Worm (Caenorhabditis elegans) whole organism, L1 larva: Measurements from ENCODE around the gene kin-29.

Experiments
- C04F5.9 ChIP-seq: sonication (generic microtip); optimal IDR thresholded peaks from 2 replicates; lab custom pipeline; 2016; ENCODE audit warnings: missing genetic modification characterization, missing compliant biosample characterization
- C16A3.4 ChIP-seq: fragments of 150-350 bp; optimal IDR thresholded peaks from 2 replicates; lab custom pipeline; 2014; ENCODE audit warnings: missing biosample characterization, missing genetic modification characterization
- F16B12.6 ChIP-seq: fragments of 150-350 bp; optimal IDR thresholded peaks from 2 replicates; lab custom pipeline; 2014; ENCODE audit warnings: missing biosample characterization, missing genetic modification characterization
- aha-1 ChIP-seq: fragments of 150-350 bp; optimal IDR thresholded peaks from 2 replicates; lab custom pipeline; 2014; ENCODE audit warnings: missing biosample characterization, missing genetic modification characterization
- alr-1 ChIP-seq: fragments of 200-800 bp; sonication (Bioruptor generic); optimal IDR thresholded peaks from 2 replicates; lab custom pipeline; 2018; ENCODE audit warnings: borderline replicate concordance, mild to moderate bottlenecking, missing genetic modification characterization, missing compliant biosample characterization
- aly-2 ChIP-seq: fragments of 150-350 bp; optimal IDR thresholded peaks from 2 replicates; lab custom pipeline; 2014; ENCODE audit warnings: missing biosample characterization, missing genetic modification characterization
- ama-1 ChIP-seq: fragments of 150-350 bp; optimal IDR thresholded peaks from 2 replicates; lab custom pipeline; 2014
- ceh-82 ChIP-seq, 3 experiments: fragments of 150-350 bp in 1 of 3; sonication (generic microtip) in 2 of 3; optimal IDR thresholded peaks; 2 replicates each; lab custom pipeline; 2014 to 2017; ENCODE audit warnings: missing biosample characterization in 3 of 3, missing genetic modification characterization in 3 of 3
- ceh-88 ChIP-seq: fragments of 200-800 bp; sonication (Bioruptor generic); IDR thresholded peaks from 2 replicates; pipeline ENCODE4 v1.3.6; 2022; ENCODE audit warnings: missing genetic modification characterization, missing compliant biosample characterization
- ceh-90 ChIP-seq: sonication (generic microtip); optimal IDR thresholded peaks from 2 replicates; lab custom pipeline; 2016; ENCODE audit warnings: missing genetic modification characterization, missing compliant biosample characterization
- dsc-1 ChIP-seq: sonication (generic microtip); optimal IDR thresholded peaks from 2 replicates; lab custom pipeline; 2016; ENCODE audit warnings: mild to moderate bottlenecking, missing genetic modification characterization, missing compliant biosample characterization
- efl-3 ChIP-seq: fragments of 200-800 bp; sonication (Bioruptor generic); optimal IDR thresholded peaks from 2 replicates; lab custom pipeline; 2018; ENCODE audit warnings: mild to moderate bottlenecking, missing genetic modification characterization, missing compliant biosample characterization
- egl-13 ChIP-seq: sonication (generic microtip); optimal IDR thresholded peaks from 2 replicates; lab custom pipeline; 2016; ENCODE audit warnings: missing genotype, missing genetic modification reagents, missing genetic modification characterization, missing compliant biosample characterization
- elt-3 ChIP-seq, 6 experiments: fragments of 150-350 bp in 1 of 6; sonication (generic microtip); optimal IDR thresholded peaks; 2 replicates each; lab custom pipeline; 2017 to 2018; ENCODE audit warnings: missing biosample characterization in 6 of 6, missing genetic modification characterization in 6 of 6, inconsistent platforms in 1 of 6
- ets-5 ChIP-seq: fragments of 200-800 bp; sonication (Bioruptor generic); IDR thresholded peaks from 2 replicates; pipeline ENCODE4 v1.3.6; 2022; ENCODE audit warnings: missing genetic modification characterization, missing compliant biosample characterization
- fkh-10 ChIP-seq: sonication (generic microtip); optimal IDR thresholded peaks from 2 replicates; lab custom pipeline; 2017; ENCODE audit warnings: missing biosample characterization, missing genetic modification reagents, missing genetic modification characterization
- fkh-8 ChIP-seq: sonication (generic microtip); optimal IDR thresholded peaks from 2 replicates; lab custom pipeline; 2016; ENCODE audit warnings: mild to moderate bottlenecking, missing genetic modification characterization, missing compliant biosample characterization
- fos-1 ChIP-seq: fragments of 150-350 bp; optimal IDR thresholded peaks from 2 replicates; lab custom pipeline; 2014; ENCODE audit warnings: missing biosample characterization, missing genetic modification characterization
- hlh-17 ChIP-seq: fragments of 200-800 bp; sonication (Bioruptor generic); optimal IDR thresholded peaks from 2 replicates; lab custom pipeline; 2018; ENCODE audit warnings: missing genetic modification characterization, mild to moderate bottlenecking, missing compliant biosample characterization, moderate library complexity, borderline replicate concordance
- hlh-4 ChIP-seq: sonication (generic microtip); optimal IDR thresholded peaks from 2 replicates; lab custom pipeline; 2016; ENCODE audit warnings: mild to moderate bottlenecking, missing genetic modification characterization, missing compliant biosample characterization
- hpl-2 ChIP-seq: fragments of 150-350 bp; optimal IDR thresholded peaks from 2 replicates; lab custom pipeline; 2014; ENCODE audit warnings: missing biosample characterization, missing genetic modification reagents, missing genetic modification characterization
- irx-1 ChIP-seq: sonication (generic microtip); optimal IDR thresholded peaks from 2 replicates; lab custom pipeline; 2016; ENCODE audit warnings: missing genetic modification characterization, missing compliant biosample characterization
- isw-1 ChIP-seq: fragments of 200-800 bp; sonication (Bioruptor generic); IDR thresholded peaks from 2 replicates; pipeline ENCODE4 v1.3.6; 2022; ENCODE audit warnings: missing genetic modification characterization, missing compliant biosample characterization
- lin-15B ChIP-seq: fragments of 150-350 bp; sonication (generic microtip); optimal IDR thresholded peaks from 3 replicates; lab custom pipeline; 2014; ENCODE audit warnings: missing biosample characterization, missing genetic modification characterization
- lin-35 ChIP-seq, 2 experiments: fragments of 150-350 bp; optimal IDR thresholded peaks; 2 replicates each; lab custom pipeline; 2014; ENCODE audit warnings: missing biosample characterization in 2 of 2, missing genetic modification characterization in 2 of 2, missing genetic modification reagents in 2 of 2
- lir-3 ChIP-seq: sonication (generic microtip); optimal IDR thresholded peaks from 2 replicates; lab custom pipeline; 2016; ENCODE audit warnings: mild to moderate bottlenecking, missing genetic modification characterization, moderate library complexity, missing compliant biosample characterization; ENCODE audit not compliant: poor library complexity
- mab-9 ChIP-seq: fragments of 200-800 bp; sonication (Bioruptor generic); IDR thresholded peaks from 2 replicates; pipeline ENCODE4 v1.3.6; 2022; ENCODE audit warnings: missing genetic modification reagents, missing genetic modification characterization, missing compliant biosample characterization
- mep-1 ChIP-seq: fragments of 150-350 bp; optimal IDR thresholded peaks from 2 replicates; lab custom pipeline; 2014; ENCODE audit warnings: missing biosample characterization, missing genetic modification characterization
- nhr-11 ChIP-seq: fragments of 150-350 bp; optimal IDR thresholded peaks from 2 replicates; lab custom pipeline; 2014; ENCODE audit warnings: missing biosample characterization, missing genetic modification characterization
- nhr-12 ChIP-seq: sonication (generic microtip); optimal IDR thresholded peaks from 2 replicates; lab custom pipeline; 2017; ENCODE audit warnings: missing biosample characterization, missing genetic modification characterization
- nhr-19 ChIP-seq: fragments of 200-800 bp; sonication (Bioruptor generic); conservative IDR thresholded peaks from 2 replicates; pipeline ENCODE4 v1.3.6; 2022; ENCODE audit warnings: missing genetic modification characterization, missing compliant biosample characterization
- nhr-20 ChIP-seq: sonication (generic microtip); optimal IDR thresholded peaks from 2 replicates; lab custom pipeline; 2016; ENCODE audit warnings: mild to moderate bottlenecking, missing genetic modification characterization, missing compliant biosample characterization
- nhr-28 ChIP-seq: fragments of 150-350 bp; optimal IDR thresholded peaks from 2 replicates; lab custom pipeline; 2014; ENCODE audit warnings: missing biosample characterization, missing genetic modification characterization
- nhr-47 ChIP-seq: sonication (generic microtip); optimal IDR thresholded peaks from 2 replicates; lab custom pipeline; 2016; ENCODE audit warnings: mild to moderate bottlenecking, missing genetic modification characterization, moderate library complexity, missing compliant biosample characterization
- nhr-76 ChIP-seq: sonication (generic microtip); optimal IDR thresholded peaks from 2 replicates; lab custom pipeline; 2017; ENCODE audit warnings: missing biosample characterization, missing genetic modification characterization
- nhr-77 ChIP-seq: fragments of 150-350 bp; optimal IDR thresholded peaks from 2 replicates; lab custom pipeline; 2014; ENCODE audit warnings: missing biosample characterization, missing genetic modification characterization
- nhr-84 ChIP-seq: sonication (generic microtip); optimal IDR thresholded peaks from 2 replicates; lab custom pipeline; 2017; ENCODE audit warnings: missing biosample characterization, missing genetic modification characterization
- nhr-90 ChIP-seq: sonication (generic microtip); optimal IDR thresholded peaks from 2 replicates; lab custom pipeline; 2016; ENCODE audit warnings: mild to moderate bottlenecking, missing genetic modification characterization, missing compliant biosample characterization; ENCODE audit not compliant: poor library complexity
- pag-3 ChIP-seq: sonication (generic microtip); optimal IDR thresholded peaks from 2 replicates; lab custom pipeline; 2017; ENCODE audit warnings: missing genetic modification characterization, mild to moderate bottlenecking, missing compliant biosample characterization, antibody characterized with exemption, borderline replicate concordance; ENCODE audit not compliant: insufficient read depth
- pax-3 ChIP-seq: fragments of 200-800 bp; sonication (Bioruptor generic); optimal IDR thresholded peaks from 2 replicates; lab custom pipeline; 2018; ENCODE audit warnings: mild to moderate bottlenecking, missing genetic modification characterization, moderate library complexity, missing compliant biosample characterization
- pqm-1 ChIP-seq: sonication (generic microtip); optimal IDR thresholded peaks from 3 replicates; lab custom pipeline; 2017; ENCODE audit warnings: missing biosample characterization, missing genetic modification characterization
- rnt-1 ChIP-seq: sonication (generic microtip); optimal IDR thresholded peaks from 2 replicates; lab custom pipeline; 2016; ENCODE audit warnings: mild to moderate bottlenecking, missing genetic modification characterization, moderate library complexity, missing compliant biosample characterization
- skn-1 ChIP-seq: fragments of 150-350 bp; optimal IDR thresholded peaks from 2 replicates; lab custom pipeline; 2014; ENCODE audit warnings: missing biosample characterization, missing genetic modification characterization
- snu-23 ChIP-seq: sonication (generic microtip); optimal IDR thresholded peaks from 2 replicates; lab custom pipeline; 2016; ENCODE audit warnings: missing genetic modification characterization, missing compliant biosample characterization
- sptf-1 ChIP-seq: fragments of 150-350 bp; optimal IDR thresholded peaks from 2 replicates; lab custom pipeline; 2014; ENCODE audit warnings: missing biosample characterization, missing genetic modification characterization
- unc-130 ChIP-seq: fragments of 150-350 bp; optimal IDR thresholded peaks from 2 replicates; lab custom pipeline; 2017; ENCODE audit warnings: missing biosample characterization, missing genetic modification characterization, inconsistent platforms
- unc-62 ChIP-seq: fragments of 150-350 bp; optimal IDR thresholded peaks from 2 replicates; lab custom pipeline; 2014; ENCODE audit warnings: missing biosample characterization, missing genetic modification reagents, missing genetic modification characterization
- unc-86 ChIP-seq: sonication (generic microtip); optimal IDR thresholded peaks from 2 replicates; lab custom pipeline; 2016; ENCODE audit warnings: missing genetic modification characterization, missing compliant biosample characterization
- unc-98 ChIP-seq: fragments of 200-800 bp; sonication (Bioruptor generic); IDR thresholded peaks from 2 replicates; pipeline ENCODE4 v1.3.6; 2022; ENCODE audit warnings: missing genetic modification characterization, missing compliant biosample characterization
- xbp-1 ChIP-seq: sonication (generic microtip); optimal IDR thresholded peaks from 2 replicates; lab custom pipeline; 2016; ENCODE audit warnings: missing genetic modification characterization, missing compliant biosample characterization
- zag-1 ChIP-seq: fragments of 150-350 bp; optimal IDR thresholded peaks from 2 replicates; lab custom pipeline; 2014; ENCODE audit warnings: missing biosample characterization, missing genetic modification characterization
- zip-4 ChIP-seq: fragments of 200-800 bp; sonication (Bioruptor generic); optimal IDR thresholded peaks from 2 replicates; lab custom pipeline; 2018; ENCODE audit warnings: mild to moderate bottlenecking, missing genetic modification characterization, moderate library complexity, missing compliant biosample characterization
- ztf-4 ChIP-seq: fragments of 150-350 bp; optimal IDR thresholded peaks from 2 replicates; lab custom pipeline; 2014; ENCODE audit warnings: missing biosample characterization, missing genetic modification characterization

The kin-29 gene

ce11 chrX:2857070-2857825 lies 5.0 kb upstream of the kin-29 start, which contains the start of gene tra-4 (continued):
- no peak for TF ChIP-seq nhr-76 (tag; lab: Kevin White, UChicago)
- TF ChIP-seq unc-130 = no peak
- TF ChIP-seq nhr-20 (tag; lab: Kevin White, UChicago) = peak; percentile 32
- TF ChIP-seq nhr-11 (tag; lab: Kevin White, UChicago) = no peak
- TF ChIP-seq ztf-4 (tag; lab: Kevin White, UChicago) = no peak
- no peak for TF ChIP-seq unc-86 (tag; lab: Kevin White, UChicago)
- no peak for TF ChIP-seq xbp-1 (tag; lab: Kevin White, UChicago)
- no peak for TF ChIP-seq nhr-12 (tag; lab: Kevin White, UChicago)
- TF ChIP-seq zip-4 = no peak
- TF ChIP-seq mab-9 (GFP tag; lab: Robert Waterston, UW) = no peak
- TF ChIP-seq hlh-4 (tag; lab: Kevin White, UChicago) = no peak
- no peak for TF ChIP-seq ama-1 (lab: Kevin White, UChicago)
- no peak for TF ChIP-seq hpl-2 (GFP tag; lab: Kevin White, UChicago)
- TF ChIP-seq nhr-77 (tag; lab: Kevin White, UChicago) = no peak
- TF ChIP-seq F16B12.6 = no peak
- no peak for TF ChIP-seq nhr-19 (GFP tag; lab: Robert Waterston, UW)
- no peak for TF ChIP-seq nhr-84 (tag; lab: Kevin White, UChicago)
- no peak for TF ChIP-seq aly-2 (tag; lab: Kevin White, UChicago)
- peak; percentile 55 for TF ChIP-seq nhr-90 (tag; lab: Kevin White, UChicago)
- no peak for TF ChIP-seq fkh-8
- no peak for TF ChIP-seq elt-3 (tag; optimal IDR thresholded peaks at IDR 0.05; lab: Kevin White, UChicago)
- peak; percentile 46 for TF ChIP-seq snu-23 (GFP tag; lab: Kevin White, UChicago)
- no peak for TF ChIP-seq isw-1 (GFP tag; lab: Robert Waterston, UW)
- no peak for TF ChIP-seq lin-15B (tag; lab: Kevin White, UChicago)
- TF ChIP-seq fos-1 (tag; lab: Kevin White, UChicago) = no peak
- TF ChIP-seq lir-3 (tag; lab: Kevin White, UChicago) = peak; percentile 57
- TF ChIP-seq alr-1 = no peak
- no peak for TF ChIP-seq aha-1 (tag; lab: Kevin White, UChicago)
- no peak for TF ChIP-seq fkh-10 (GFP tag; lab: Kevin White, UChicago)
- peak; percentile 78 for TF ChIP-seq rnt-1 (tag; lab: Kevin White, UChicago)
- TF ChIP-seq sptf-1 (tag; lab: Kevin White, UChicago) = no peak
- no peak for TF ChIP-seq pag-3 (tag; lab: Kevin White, UChicago)
- TF ChIP-seq skn-1 (tag; lab: Kevin White, UChicago) = no peak
- TF ChIP-seq ets-5 (GFP tag; lab: Robert Waterston, UW) = 0 out of 2 replicates have a peak, but pooled peaks have one; percentile 56
- no peak for TF ChIP-seq pqm-1
- no peak for TF ChIP-seq unc-98 (GFP tag; lab: Robert Waterston, UW)
- TF ChIP-seq dsc-1 = peak; percentile 7
- no peak for TF ChIP-seq zag-1 (tag; lab: Kevin White, UChicago)
- no peak for TF ChIP-seq irx-1 (tag; lab: Kevin White, UChicago)
- no peak for TF ChIP-seq ceh-82 (tag; optimal IDR thresholded peaks at IDR 0.05; lab: Kevin White, UChicago)
- TF ChIP-seq efl-3 (GFP tag; lab: Kevin White, UChicago) = no peak
- no peak for TF ChIP-seq nhr-28
- no peak for TF ChIP-seq C04F5.9 (tag; lab: Kevin White, UChicago)
- no peak for TF ChIP-seq hlh-17 (GFP tag; lab: Kevin White, UChicago)
- TF ChIP-seq ceh-88 (GFP tag; lab: Robert Waterston, UW) = no peak
- no peak for TF ChIP-seq egl-13 (tag; lab: Kevin White, UChicago)
- peak; percentile 57 for TF ChIP-seq ceh-90 (tag; lab: Kevin White, UChicago)
- no peak for TF ChIP-seq pax-3 (tag; lab: Kevin White, UChicago)
- TF ChIP-seq lin-35 (GFP tag; optimal IDR thresholded peaks at IDR 0.05; lab: Kevin White, UChicago) = no peak
- TF ChIP-seq unc-62 (GFP tag; lab: Kevin White, UChicago) = no peak
- peak; percentile 42 for TF ChIP-seq mep-1 (tag; lab: Kevin White, UChicago)
- no peak for TF ChIP-seq C16A3.4 (tag; lab: Kevin White, UChicago)
- peak; percentile 43 for TF ChIP-seq nhr-47
